Fruit fly (Drosophila melanogaster) whole organism, embryonic: ENCODE results near the gene CG32040.

Experiments
- Asciz ChIP-seq: fragments of 200-800 bp; sonication (Bioruptor generic); optimal IDR thresholded peaks from 2 replicates; lab custom pipeline; 2017; ENCODE audit warnings: missing biosample characterization, mild to moderate bottlenecking, missing genetic modification characterization, missing genetic modification reagents
- B-H2 ChIP-seq: fragments of 200-800 bp; sonication (Bioruptor generic); optimal IDR thresholded peaks from 2 replicates; lab custom pipeline; 2018; ENCODE audit warnings: missing biosample characterization, mild to moderate bottlenecking, missing genetic modification characterization
- BtbVII ChIP-seq: fragments of 200-800 bp; sonication (Bioruptor generic); optimal IDR thresholded peaks from 3 replicates; lab custom pipeline; 2017; ENCODE audit warnings: missing biosample characterization, mild to moderate bottlenecking, missing genetic modification characterization
- CG10366 ChIP-seq: fragments of 200-800 bp; sonication (Bioruptor generic); IDR thresholded peaks from 2 replicates; pipeline ENCODE4 v1.3.6; 2022; ENCODE audit warnings: missing biosample characterization, missing genetic modification characterization
- CG10565 ChIP-seq: fragments of 200-800 bp; sonication (Bioruptor generic); optimal IDR thresholded peaks from 3 replicates; lab custom pipeline; 2016; ENCODE audit warnings: missing biosample characterization, mild to moderate bottlenecking, missing genetic modification characterization
- CG12155 ChIP-seq: fragments of 200-800 bp; sonication (Bioruptor generic); optimal IDR thresholded peaks from 3 replicates; lab custom pipeline; 2016; ENCODE audit warnings: missing biosample characterization, missing genetic modification characterization
- CG12219 ChIP-seq: fragments of 200-800 bp; sonication (Bioruptor generic); optimal IDR thresholded peaks from 3 replicates; lab custom pipeline; 2018; ENCODE audit warnings: missing biosample characterization, mild to moderate bottlenecking, missing genetic modification characterization
- CG14441 ChIP-seq: fragments of 200-800 bp; sonication (Bioruptor generic); IDR thresholded peaks from 2 replicates; pipeline ENCODE4 v1.3.6; 2022; ENCODE audit warnings: missing biosample characterization, missing genetic modification characterization
- CG14667 ChIP-seq: fragments of 200-800 bp; sonication (Bioruptor generic); IDR thresholded peaks from 2 replicates; pipeline ENCODE4 v1.3.6; 2022; ENCODE audit warnings: missing biosample characterization, missing genetic modification characterization
- CG14965 ChIP-seq: fragments of 200-800 bp; sonication (Bioruptor generic); optimal IDR thresholded peaks from 2 replicates; lab custom pipeline; 2016; ENCODE audit warnings: missing biosample characterization, missing genetic modification characterization, borderline replicate concordance
- CG1647 ChIP-seq: fragments of 200-800 bp; sonication (Bioruptor generic); optimal IDR thresholded peaks from 3 replicates; lab custom pipeline; 2016; ENCODE audit warnings: missing biosample characterization, missing genetic modification characterization
- CG18262 ChIP-seq: fragments of 200-800 bp; optimal IDR thresholded peaks from 3 replicates; lab custom pipeline; 2019; ENCODE audit warnings: missing biosample characterization, mild to moderate bottlenecking, missing genetic modification characterization, moderate library complexity
- CG2120 ChIP-seq: fragments of 200-800 bp; sonication (Bioruptor generic); optimal IDR thresholded peaks from 3 replicates; lab custom pipeline; 2016; ENCODE audit warnings: missing biosample characterization, missing genetic modification characterization
- CG2875 ChIP-seq: fragments of 200-800 bp; sonication (Bioruptor generic); optimal IDR thresholded peaks from 2 replicates; lab custom pipeline; 2017; ENCODE audit warnings: missing biosample characterization, mild to moderate bottlenecking, missing genetic modification characterization, missing genetic modification reagents
- CG30403 ChIP-seq: fragments of 200-800 bp; sonication (Bioruptor generic); optimal IDR thresholded peaks from 3 replicates; lab custom pipeline; 2016; ENCODE audit warnings: missing biosample characterization, missing genetic modification characterization
- CG3163 ChIP-seq: fragments of 200-800 bp; sonication (Bioruptor generic); optimal IDR thresholded peaks from 3 replicates; lab custom pipeline; 2016; ENCODE audit warnings: missing biosample characterization, missing genetic modification characterization
- CG32772 ChIP-seq: fragments of 200-800 bp; sonication (Bioruptor generic); IDR thresholded peaks from 2 replicates; pipeline ENCODE4 v1.3.6; 2022; ENCODE audit warnings: missing biosample characterization, missing genetic modification characterization
- CG3407 ChIP-seq: fragments of 200-800 bp; sonication (Bioruptor generic); optimal IDR thresholded peaks from 2 replicates; lab custom pipeline; 2018; ENCODE audit warnings: missing biosample characterization, mild to moderate bottlenecking, missing genetic modification characterization
- CG3995 ChIP-seq: fragments of 200-800 bp; sonication (Bioruptor generic); optimal IDR thresholded peaks from 3 replicates; lab custom pipeline; 2016; ENCODE audit warnings: missing biosample characterization, missing genetic modification characterization
- CG4617 ChIP-seq: fragments of 200-800 bp; sonication (Bioruptor generic); optimal IDR thresholded peaks from 3 replicates; lab custom pipeline; 2016; ENCODE audit warnings: missing biosample characterization, missing genetic modification characterization, borderline replicate concordance
- CG7839 ChIP-seq: fragments of 200-800 bp; sonication (Bioruptor generic); optimal IDR thresholded peaks from 3 replicates; lab custom pipeline; 2018; ENCODE audit warnings: missing biosample characterization, mild to moderate bottlenecking, missing genetic modification characterization, moderate library complexity
- CG8281 ChIP-seq: fragments of 200-800 bp; sonication (Bioruptor generic); optimal IDR thresholded peaks from 2 replicates; lab custom pipeline; 2018; ENCODE audit warnings: missing biosample characterization, mild to moderate bottlenecking, missing genetic modification characterization, moderate library complexity
- CG9797 ChIP-seq: fragments of 200-800 bp; sonication (Bioruptor generic); optimal IDR thresholded peaks from 3 replicates; lab custom pipeline; 2018; ENCODE audit warnings: missing biosample characterization, mild to moderate bottlenecking, missing genetic modification characterization
- Camta ChIP-seq: fragments of 200-800 bp; sonication (Bioruptor generic); optimal IDR thresholded peaks from 2 replicates; lab custom pipeline; 2016; ENCODE audit warnings: missing biosample characterization, missing genetic modification characterization
- D19A ChIP-seq: fragments of 200-800 bp; optimal IDR thresholded peaks from 3 replicates; lab custom pipeline; 2019; ENCODE audit warnings: missing biosample characterization, mild to moderate bottlenecking, missing genetic modification characterization, moderate library complexity
- Deaf1 ChIP-seq: fragments of 200-800 bp; optimal IDR thresholded peaks from 3 replicates; lab custom pipeline; 2019; ENCODE audit warnings: missing biosample characterization, mild to moderate bottlenecking, missing genetic modification characterization, moderate library complexity
- Dfd ChIP-seq, 2 experiments: fragments of >200 bp; optimal IDR thresholded peaks; 2 replicates each; lab custom pipeline; 2017; ENCODE audit warnings: missing biosample characterization in 2 of 2, missing genetic modification characterization in 2 of 2
- HLH54F ChIP-seq: fragments of 200-800 bp; sonication (Bioruptor generic); optimal IDR thresholded peaks from 3 replicates; lab custom pipeline; 2016; ENCODE audit warnings: missing biosample characterization, missing genetic modification characterization
- Hey ChIP-seq: fragments of 200-800 bp; sonication (Bioruptor generic); optimal IDR thresholded peaks from 3 replicates; lab custom pipeline; 2018; ENCODE audit warnings: missing biosample characterization, mild to moderate bottlenecking, missing genetic modification characterization
- HmgD ChIP-seq: fragments of 200-800 bp; sonication (Bioruptor generic); optimal IDR thresholded peaks from 3 replicates; lab custom pipeline; 2016; ENCODE audit warnings: missing biosample characterization, missing genetic modification characterization
- NfI ChIP-seq: fragments of 200-800 bp; sonication (Bioruptor generic); optimal IDR thresholded peaks from 3 replicates; lab custom pipeline; 2018; ENCODE audit warnings: missing biosample characterization, mild to moderate bottlenecking, missing genetic modification characterization, moderate library complexity
- PHDP ChIP-seq: fragments of 200-800 bp; sonication (Bioruptor generic); optimal IDR thresholded peaks from 3 replicates; lab custom pipeline; 2018; ENCODE audit warnings: missing biosample characterization, mild to moderate bottlenecking, missing genetic modification characterization, moderate library complexity
- crp ChIP-seq, 2 experiments: fragments of 200-800 bp; sonication (Bioruptor generic); optimal IDR thresholded peaks; 2 replicates in 1 of 2; 3 replicates in 1 of 2; lab custom pipeline; 2017; ENCODE audit warnings: missing biosample characterization in 2 of 2, missing genetic modification characterization in 2 of 2, mild to moderate bottlenecking in 1 of 2, moderate library complexity in 1 of 2
- dm ChIP-seq: fragments of 200-800 bp; sonication (Bioruptor generic); optimal IDR thresholded peaks from 3 replicates; lab custom pipeline; 2016; ENCODE audit warnings: missing biosample characterization, missing genetic modification characterization
- fd3F ChIP-seq: fragments of 200-800 bp; sonication (Bioruptor generic); optimal IDR thresholded peaks from 2 replicates; lab custom pipeline; 2018; ENCODE audit warnings: missing biosample characterization, mild to moderate bottlenecking, missing genetic modification characterization, moderate library complexity
- fd96Cb ChIP-seq: fragments of 200-800 bp; sonication (Bioruptor generic); optimal IDR thresholded peaks from 2 replicates; lab custom pipeline; 2018; ENCODE audit warnings: missing biosample characterization, mild to moderate bottlenecking, missing genetic modification characterization, moderate library complexity
- grau ChIP-seq: fragments of 200-800 bp; optimal IDR thresholded peaks from 3 replicates; lab custom pipeline; 2019; ENCODE audit warnings: missing biosample characterization, mild to moderate bottlenecking, missing genetic modification characterization, moderate library complexity
- ham ChIP-seq: fragments of 200-800 bp; sonication (Bioruptor generic); IDR thresholded peaks from 2 replicates; pipeline ENCODE4 v1.3.6; 2022; ENCODE audit warnings: missing biosample characterization, missing genetic modification characterization
- hb ChIP-seq: fragments of 200-800 bp; sonication (Bioruptor generic); IDR thresholded peaks from 3 replicates; pipeline ENCODE4 v1.3.6; 2022; ENCODE audit warnings: missing biosample characterization, missing genetic modification characterization; ENCODE audit not compliant: partially characterized antibody
- jumu ChIP-seq: fragments of 200-800 bp; sonication (Bioruptor generic); optimal IDR thresholded peaks from 3 replicates; lab custom pipeline; 2016; ENCODE audit warnings: missing biosample characterization, missing genetic modification characterization
- klu ChIP-seq: fragments of 200-800 bp; sonication (Bioruptor generic); IDR thresholded peaks from 2 replicates; pipeline ENCODE4 v1.3.6; 2022; ENCODE audit warnings: missing biosample characterization, missing genetic modification characterization
- kni ChIP-seq: fragments of 200-800 bp; sonication (Bioruptor generic); optimal IDR thresholded peaks from 3 replicates; lab custom pipeline; 2017; ENCODE audit warnings: mild to moderate bottlenecking, missing biosample characterization, missing genetic modification reagents, missing genetic modification characterization
- lov ChIP-seq, 2 experiments: fragments of 200-800 bp in 1 of 2; fragments of >200 bp in 1 of 2; sonication (Bioruptor generic) in 1 of 2; IDR thresholded peaks in 1 of 2; optimal IDR thresholded peaks in 1 of 2; 2 replicates in 1 of 2; 3 replicates in 1 of 2; pipeline versions ENCODE4 v1.3.6 to Lab custom; 2017 to 2022; ENCODE audit warnings: missing biosample characterization in 1 of 2, missing genetic modification characterization in 1 of 2
- sc ChIP-seq, 3 experiments: fragments of >200 bp in 2 of 3; fragments of 200-800 bp in 1 of 3; sonication (Bioruptor generic) in 1 of 3; optimal IDR thresholded peaks; 2 replicates in 2 of 3; 3 replicates in 1 of 3; lab custom pipeline; 2017; ENCODE audit warnings: mild to moderate bottlenecking in 1 of 3, missing biosample characterization in 1 of 3, missing genetic modification characterization in 1 of 3, missing genetic modification reagents in 1 of 3
- shn ChIP-seq: fragments of 200-800 bp; sonication (Bioruptor generic); optimal IDR thresholded peaks from 3 replicates; lab custom pipeline; 2016; ENCODE audit warnings: missing biosample characterization, missing genetic modification characterization
- sqz ChIP-seq: fragments of 200-800 bp; sonication (Bioruptor generic); optimal IDR thresholded peaks from 3 replicates; lab custom pipeline; 2018; ENCODE audit warnings: missing biosample characterization, mild to moderate bottlenecking, missing genetic modification characterization
- unc-4 ChIP-seq: fragments of 200-800 bp; sonication (Bioruptor generic); IDR thresholded peaks from 2 replicates; pipeline ENCODE4 v1.3.6; 2022; ENCODE audit warnings: missing biosample characterization, missing genetic modification characterization; ENCODE audit not compliant: partially characterized antibody
- vvl ChIP-seq: fragments of 200-800 bp; sonication (Bioruptor generic); IDR thresholded peaks from 2 replicates; pipeline ENCODE4 v1.3.6; 2022; ENCODE audit warnings: missing biosample characterization, missing genetic modification characterization

CG32040 gene

DNA sequence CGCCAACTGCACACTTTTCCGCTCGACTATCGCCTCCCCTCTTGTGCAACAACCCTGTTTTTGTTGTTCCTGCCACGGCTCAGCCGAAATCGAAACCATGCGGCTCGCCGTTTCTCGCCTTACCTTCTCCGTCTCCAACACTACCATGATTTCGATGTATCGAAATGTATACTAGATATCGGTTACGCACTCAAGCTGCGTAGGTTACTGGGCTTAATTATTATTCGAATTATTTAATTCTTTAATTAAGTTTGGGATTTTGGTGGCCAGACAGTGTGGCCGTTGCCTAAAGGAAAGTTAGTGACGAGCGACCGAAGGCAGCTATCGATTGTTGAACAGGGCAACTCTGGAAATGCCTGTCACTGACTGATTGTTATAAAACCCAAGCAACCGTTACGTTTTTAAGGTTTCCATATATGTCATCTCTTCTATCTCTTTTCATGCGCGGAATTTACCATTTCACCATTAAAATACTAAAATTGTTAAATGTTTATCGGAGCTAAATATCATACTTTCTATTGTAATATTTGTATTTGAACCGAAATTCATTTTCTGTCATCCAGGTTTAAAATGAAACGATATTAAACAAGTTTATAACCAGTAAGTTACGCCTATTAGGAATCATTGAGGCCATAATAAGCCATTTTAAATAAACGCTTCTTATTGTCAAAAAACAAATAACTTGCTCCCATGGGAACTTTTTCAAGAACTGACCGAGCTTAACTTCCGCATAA, 48.5 kb downstream of the CG32040 start, which contains the start of gene eIF4E1 (continued):
- no peak for TF ChIP-seq CG14965 (GFP tag; lab: Kevin White, UChicago)
- TF ChIP-seq unc-4 (GFP tag; lab: Robert Waterston, UW): peak; percentile 74
- peak; percentile 61 for TF ChIP-seq dm (GFP tag; lab: Kevin White, UChicago)
- no peak for TF ChIP-seq Dfd (GFP tag; optimal IDR thresholded peaks at IDR 0.05; lab: Kevin White, UChicago)
- no peak for TF ChIP-seq shn
- no peak for TF ChIP-seq CG7839 (tag; lab: Kevin White, UChicago)
- no peak for TF ChIP-seq CG1647
- TF ChIP-seq fd96Cb (tag; lab: Kevin White, UChicago): no peak
- TF ChIP-seq CG10366 (GFP tag; lab: Robert Waterston, UW): no peak
- TF ChIP-seq BtbVII (GFP tag; lab: Kevin White, UChicago): no peak
- peak; percentile 2 for TF ChIP-seq B-H2
- TF ChIP-seq CG30403 (GFP tag; lab: Kevin White, UChicago): peak; percentile 7
- TF ChIP-seq CG2875 (GFP tag; lab: Kevin White, UChicago): no peak
- no peak for TF ChIP-seq sqz
- no peak for TF ChIP-seq PHDP
- TF ChIP-seq NfI (GFP tag; lab: Kevin White, UChicago): peak; percentile 27
- TF ChIP-seq Asciz (GFP tag; lab: Kevin White, UChicago): no peak
- no peak for TF ChIP-seq grau
- peak; percentile 4; the same call in 1 of the 2 replicates for TF ChIP-seq vvl (GFP tag; lab: Robert Waterston, UW)
- no peak for TF ChIP-seq CG14441 (GFP tag; lab: Robert Waterston, UW)
- no peak for TF ChIP-seq CG32772 (GFP tag; lab: Robert Waterston, UW)
- peak; percentile 29 for TF ChIP-seq HLH54F (GFP tag; lab: Kevin White, UChicago)
- peak; percentile 88 for TF ChIP-seq CG4617
- 0 out of 3 replicates have a peak, but pooled peaks have one; percentile 62 for TF ChIP-seq hb (GFP tag; lab: Robert Waterston, UW)
- TF ChIP-seq jumu (GFP tag; lab: Kevin White, UChicago): peak; percentile 3
- TF ChIP-seq klu (GFP tag; lab: Robert Waterston, UW): 0 out of 2 replicates have a peak, but pooled peaks have one; percentile 14
- no peak for TF ChIP-seq fd3F (GFP tag; lab: Kevin White, UChicago)
- TF ChIP-seq CG12219: no peak
- TF ChIP-seq CG3163 (GFP tag; lab: Kevin White, UChicago): no peak
- peak; percentile 0 for TF ChIP-seq CG18262 (tag; lab: Kevin White, UChicago)
- TF ChIP-seq Deaf1 (tag; lab: Kevin White, UChicago): no peak
- TF ChIP-seq CG14667 (GFP tag; lab: Robert Waterston, UW): no peak
- no peak for TF ChIP-seq ham (GFP tag; lab: Robert Waterston, UW)
- TF ChIP-seq CG2120: peak; percentile 13
- TF ChIP-seq CG3407 (GFP tag; lab: Kevin White, UChicago): no peak
- TF ChIP-seq HmgD: peak; percentile 55
- TF ChIP-seq D19A (tag; lab: Kevin White, UChicago): no peak
- TF ChIP-seq CG8281 (tag; lab: Kevin White, UChicago): no peak
- no peak for TF ChIP-seq sc (optimal IDR thresholded peaks at IDR 0.05; lab: Kevin White, UChicago)
- TF ChIP-seq sc (GFP tag; optimal IDR thresholded peaks at IDR 0.05; lab: Kevin White, UChicago): no peak
- no peak for TF ChIP-seq Hey (tag; lab: Kevin White, UChicago)
- peak; percentile 11 for TF ChIP-seq CG12155
- peak; percentile 32 for TF ChIP-seq Camta
- TF ChIP-seq crp (GFP tag; optimal IDR thresholded peaks at IDR 0.05; lab: Kevin White, UChicago): peak in 1 of 2 experiments; percentile 5
- no peak for TF ChIP-seq lov (optimal IDR thresholded peaks at IDR 0.05; lab: Kevin White, UChicago)
- TF ChIP-seq lov (GFP tag; IDR thresholded peaks at IDR 0.05; lab: Robert Waterston, UW): no peak
- no peak for TF ChIP-seq CG3995
- TF ChIP-seq CG10565 (GFP tag; lab: Kevin White, UChicago): no peak
- no peak for TF ChIP-seq kni
- peak; percentile 91 for TF ChIP-seq CG9797 (GFP tag; lab: Kevin White, UChicago)
